Worm (Caenorhabditis elegans) whole organism, L4 larva: ENCODE measurements around the gene srj-24.

Source experiments
- aly-2 ChIP-seq: sonication (generic microtip); optimal IDR thresholded peaks from 2 replicates; lab custom pipeline; 2018; ENCODE audit warnings: missing biosample characterization, missing genetic modification characterization
- ceh-44 ChIP-seq: fragments of 200-800 bp; sonication (Bioruptor generic); IDR thresholded peaks from 2 replicates; pipeline ENCODE4 v1.3.6; 2022; ENCODE audit warnings: missing genetic modification reagents, missing genetic modification characterization, missing compliant biosample characterization
- ceh-62 ChIP-seq: sonication (generic microtip); optimal IDR thresholded peaks from 2 replicates; lab custom pipeline; 2017; ENCODE audit warnings: missing biosample characterization, missing genetic modification characterization
- madf-5 ChIP-seq, 2 experiments: fragments of 200-800 bp; sonication (Bioruptor generic); IDR thresholded peaks; 2 replicates each; pipeline ENCODE4 v1.3.6; 2022; ENCODE audit warnings: missing compliant biosample characterization in 2 of 2, missing genetic modification characterization in 2 of 2
- mxl-3 ChIP-seq: fragments of 200-800 bp; sonication (Bioruptor generic); optimal IDR thresholded peaks from 2 replicates; lab custom pipeline; 2018; ENCODE audit warnings: mild to moderate bottlenecking, missing genetic modification characterization, missing compliant biosample characterization
- nhr-28 ChIP-seq: fragments of 150-350 bp; optimal IDR thresholded peaks from 2 replicates; lab custom pipeline; 2014; ENCODE audit warnings: missing biosample characterization, missing genetic modification characterization

- TF ChIP-seq ceh-62 (tag; lab: Kevin White, UChicago) (no peak), mxl-3 (GFP tag; lab: Kevin White, UChicago) (no peak), nhr-28 (tag; lab: Kevin White, UChicago) (no peak), aly-2 (tag; lab: Kevin White, UChicago) (no peak), ceh-44 (GFP tag; lab: Robert Waterston, UW) (no peak), madf-5 (GFP tag; IDR thresholded peaks at IDR 0.05; lab: Robert Waterston, UW) (no peak)
Observed at ce11 chrV:764732-765131, 26.1 kb upstream of the srj-24 start, which contains the start of gene str-238.
